Worm (Caenorhabditis elegans) whole organism, early embryonic: Measurements from ENCODE around the gene inx-11.

ENCODE experiments used
- B0310.2 ChIP-seq: sonication (generic microtip); optimal IDR thresholded peaks from 2 replicates; lab custom pipeline; 2016; ENCODE audit warnings: mild to moderate bottlenecking, missing genetic modification characterization, missing compliant biosample characterization
- F13C5.2 ChIP-seq: sonication (generic microtip); optimal IDR thresholded peaks from 2 replicates; lab custom pipeline; 2017; ENCODE audit warnings: mild to moderate bottlenecking, missing genetic modification characterization, inconsistent platforms, missing compliant biosample characterization
- aly-1 ChIP-seq: sonication (generic microtip); optimal IDR thresholded peaks from 2 replicates; lab custom pipeline; 2016; ENCODE audit warnings: missing genetic modification characterization, missing compliant biosample characterization
- ama-1 ChIP-seq: fragments of 150-350 bp; optimal IDR thresholded peaks from 2 replicates; lab custom pipeline; 2014
- ceh-13 ChIP-seq: fragments of 200-800 bp; sonication (Bioruptor generic); optimal IDR thresholded peaks from 2 replicates; lab custom pipeline; 2018; ENCODE audit warnings: mild to moderate bottlenecking, missing genetic modification characterization, missing compliant biosample characterization
- ets-7 ChIP-seq: sonication (generic microtip); optimal IDR thresholded peaks from 2 replicates; lab custom pipeline; 2016; ENCODE audit warnings: missing genotype, missing genetic modification characterization, missing compliant biosample characterization
- hmbx-1 ChIP-seq: sonication (generic microtip); optimal IDR thresholded peaks from 2 replicates; lab custom pipeline; 2016; ENCODE audit warnings: mild to moderate bottlenecking, missing genetic modification characterization, missing compliant biosample characterization
- hmg-4 ChIP-seq: fragments of 200-800 bp; sonication (Bioruptor generic); optimal IDR thresholded peaks from 2 replicates; lab custom pipeline; 2018; ENCODE audit warnings: mild to moderate bottlenecking, missing genetic modification characterization, missing compliant biosample characterization
- hnd-1 ChIP-seq: sonication (generic microtip); optimal IDR thresholded peaks from 2 replicates; lab custom pipeline; 2016; ENCODE audit warnings: missing genetic modification characterization, missing compliant biosample characterization
- pes-1 ChIP-seq: fragments of 200-800 bp; sonication (Bioruptor generic); IDR thresholded peaks from 2 replicates; pipeline ENCODE4 v1.3.6; 2022; ENCODE audit warnings: missing genetic modification reagents, missing genetic modification characterization, missing compliant biosample characterization
- scrt-1 ChIP-seq: fragments of 200-800 bp; sonication (Bioruptor generic); IDR thresholded peaks from 2 replicates; pipeline ENCODE4 v1.3.6; 2022; ENCODE audit warnings: missing genetic modification characterization, missing compliant biosample characterization
- tbx-11 ChIP-seq: fragments of 200-800 bp; sonication (Bioruptor generic); IDR thresholded peaks from 2 replicates; pipeline ENCODE4 v1.3.6; 2022; ENCODE audit warnings: missing genetic modification characterization, missing compliant biosample characterization

DNA sequence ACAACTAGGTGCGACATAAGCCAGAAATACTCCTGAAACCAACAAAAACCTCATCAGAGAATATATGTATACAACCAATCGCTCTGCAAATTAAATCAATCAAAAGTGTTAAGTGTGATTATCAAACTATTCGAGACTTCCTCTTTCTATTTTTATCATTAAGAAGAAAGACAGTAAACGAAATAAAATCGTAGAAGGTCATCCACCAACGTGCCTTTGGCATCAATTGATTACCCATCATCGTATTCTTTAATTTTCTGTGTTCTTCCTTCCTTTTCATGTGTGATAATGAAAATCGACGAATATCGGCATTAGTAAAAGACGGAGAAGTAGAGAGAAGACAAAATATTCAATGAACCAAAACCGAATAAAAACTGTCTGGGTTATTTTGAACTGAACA is 24.9 kb downstream of the inx-11 start:
- no peak for TF ChIP-seq ama-1 (lab: Kevin White, UChicago)
- no peak for TF ChIP-seq B0310.2 (tag; lab: Kevin White, UChicago)
- no peak for TF ChIP-seq hmg-4 (GFP tag; lab: Kevin White, UChicago)
- TF ChIP-seq pes-1 (GFP tag; lab: Robert Waterston, UW), result no peak
- no peak for TF ChIP-seq hnd-1 (tag; lab: Kevin White, UChicago)
- TF ChIP-seq scrt-1 (GFP tag; lab: Robert Waterston, UW), result no peak
- no peak for TF ChIP-seq aly-1 (tag; lab: Kevin White, UChicago)
- no peak for TF ChIP-seq ceh-13 (GFP tag; lab: Kevin White, UChicago)
- no peak for TF ChIP-seq hmbx-1 (tag; lab: Kevin White, UChicago)
- TF ChIP-seq F13C5.2 (tag; lab: Kevin White, UChicago), result no peak
- no peak for TF ChIP-seq tbx-11 (GFP tag; lab: Robert Waterston, UW)
- TF ChIP-seq ets-7 (tag; lab: Kevin White, UChicago), result no peak
